Worm (Caenorhabditis elegans) whole organism, young adult: ENCODE measurements around the gene srx-111.

Source experiments
- B0019.2 ChIP-seq: fragments of 200-800 bp; sonication (Bioruptor generic); conservative IDR thresholded peaks from 2 replicates; pipeline ENCODE4 v1.3.6; 2022; ENCODE audit warnings: missing genetic modification reagents, missing genetic modification characterization, missing compliant biosample characterization
- ama-1 ChIP-seq, 3 experiments: fragments of 150-350 bp in 1 of 3; sonication (generic microtip) in 2 of 3; optimal IDR thresholded peaks; 2 replicates each; lab custom pipeline; 2014 to 2018; ENCODE audit warnings: missing biosample characterization in 2 of 3, missing genetic modification characterization in 2 of 3, missing genetic modification reagents in 2 of 3
- ceh-79 ChIP-seq: sonication (generic microtip); optimal IDR thresholded peaks from 2 replicates; lab custom pipeline; 2017; ENCODE audit warnings: mild to moderate bottlenecking, missing genetic modification characterization, missing compliant biosample characterization
- mxl-1 ChIP-seq: sonication (generic microtip); optimal IDR thresholded peaks from 2 replicates; lab custom pipeline; 2016; ENCODE audit warnings: missing genetic modification characterization, missing compliant biosample characterization
- pha-4 ChIP-seq: fragments of 150-350 bp; sonication (generic microtip); optimal IDR thresholded peaks from 2 replicates; lab custom pipeline; 2014; ENCODE audit warnings: missing biosample characterization, missing genetic modification reagents, missing genetic modification characterization
- snpc-4 ChIP-seq, 5 experiments: fragments of 150-350 bp in 1 of 5; sonication (generic microtip) in 4 of 5; optimal IDR thresholded peaks; 2 replicates each; lab custom pipeline; 2014 to 2018; ENCODE audit warnings: missing genetic modification characterization in 5 of 5, missing biosample characterization in 3 of 5, antibody characterized with exemption in 2 of 5, mild to moderate bottlenecking in 2 of 5, missing compliant biosample characterization in 2 of 5, missing genotype in 2 of 5, moderate library complexity in 2 of 5, missing genetic modification reagents in 1 of 5
- unc-62 ChIP-seq: fragments of 150-350 bp; optimal IDR thresholded peaks from 2 replicates; lab custom pipeline; 2014; ENCODE audit warnings: missing biosample characterization, missing genetic modification reagents, missing genetic modification characterization
- ztf-28 ChIP-seq: fragments of 200-800 bp; sonication (Bioruptor generic); IDR thresholded peaks from 2 replicates; pipeline ENCODE4 v1.3.6; 2022; ENCODE audit warnings: missing genetic modification reagents, missing genetic modification characterization, missing compliant biosample characterization

ce11 chrII:3787151-3787550 is 29.6 kb downstream of the srx-111 start, which contains the start of gene T24E12.13:
- TF ChIP-seq snpc-4 (GFP tag; optimal IDR thresholded peaks at IDR 0.05; lab: Kevin White, UChicago): no peak
- no peak for TF ChIP-seq snpc-4 (tag; optimal IDR thresholded peaks at IDR 0.05; lab: Kevin White, UChicago)
- no peak for TF ChIP-seq ceh-79 (tag; lab: Kevin White, UChicago)
- TF ChIP-seq ama-1 (optimal IDR thresholded peaks at IDR 0.05; lab: Kevin White, UChicago): no peak
- no peak for TF ChIP-seq ama-1 (GFP tag; optimal IDR thresholded peaks at IDR 0.05; lab: Kevin White, UChicago)
- TF ChIP-seq ztf-28 (GFP tag; lab: Robert Waterston, UW): no peak
- TF ChIP-seq B0019.2 (GFP tag; lab: Robert Waterston, UW): no peak
- no peak for TF ChIP-seq mxl-1 (tag; lab: Kevin White, UChicago)
- no peak for TF ChIP-seq unc-62 (GFP tag; lab: Kevin White, UChicago)
- TF ChIP-seq pha-4 (tag; lab: Kevin White, UChicago): no peak
